ENCODE assay signal across 2 fruit fly cellular contexts in the genomic region with DNA sequence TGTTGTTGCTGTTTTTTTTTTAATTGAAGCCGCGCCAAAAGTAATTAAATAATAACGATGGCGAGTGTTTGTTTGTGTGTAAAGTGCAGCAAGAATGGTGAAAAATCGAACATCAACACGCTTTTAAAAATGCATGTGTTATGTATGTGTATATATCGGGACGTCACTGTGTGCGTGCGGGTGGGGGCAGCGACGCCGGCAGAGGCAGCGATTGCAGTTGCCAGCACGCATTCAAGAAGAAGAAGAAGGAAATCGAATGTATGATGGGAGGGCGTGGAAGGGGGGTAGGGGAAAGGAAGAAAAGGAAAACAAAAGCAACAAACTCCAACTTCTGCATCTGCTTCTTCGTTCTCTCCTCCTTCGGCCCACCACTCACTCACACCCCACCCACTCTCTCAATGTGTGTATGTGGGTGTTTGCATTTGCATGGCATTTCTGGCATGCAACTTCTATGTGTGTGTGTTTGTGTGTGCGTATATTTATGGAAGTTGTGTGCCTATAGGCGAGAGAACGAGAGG.
A peak's percentile ranks its signal among the peaks of the same experiment; 100 is the strongest.
TF ChIP-seq lines count a peak whose summit lies in the region.

No protein-coding gene starts in this region.

TF ChIP-seq in whole organism, embryonic, 481 proteins besides CTCF, POLR2A, EP300 and RAD21 (continued from another document):
- TF ChIP-seq rib (GFP tag; IDR thresholded peaks at IDR 0.05; lab: Robert Waterston, UW), result peak; percentile 20; the same call in 1 of the 2 replicates
- TF ChIP-seq Sin3A (optimal IDR thresholded peaks at IDR 0.05; lab: Kevin White, UChicago), result no peak
- peak; percentile 44; the same call in 1 of the 2 replicates for TF ChIP-seq Drgx (GFP tag; IDR thresholded peaks at IDR 0.05; lab: Robert Waterston, UW)
- TF ChIP-seq vvl (GFP tag; IDR thresholded peaks at IDR 0.05; lab: Robert Waterston, UW), result peak; percentile 12; the same call in 1 of the 2 replicates
- TF ChIP-seq ken (GFP tag; IDR thresholded peaks at IDR 0.05; lab: Robert Waterston, UW), result 0 out of 3 replicates have a peak, but pooled peaks have one; percentile 28
- no peak for TF ChIP-seq bcd (GFP tag; optimal IDR thresholded peaks at IDR 0.05; lab: Kevin White, UChicago)
- 0 out of 3 replicates have a peak, but pooled peaks have one; percentile 13 for TF ChIP-seq gce (GFP tag; IDR thresholded peaks at IDR 0.05; lab: Robert Waterston, UW)
- TF ChIP-seq CG17385 (GFP tag; optimal IDR thresholded peaks at IDR 0.05; lab: Kevin White, UChicago), result peak; percentile 85
- TF ChIP-seq crol (GFP tag; IDR thresholded peaks at IDR 0.05; lab: Robert Waterston, UW), result peak; percentile 93
- TF ChIP-seq Hmr (GFP tag; optimal IDR thresholded peaks at IDR 0.05; lab: Kevin White, UChicago), result no peak
- TF ChIP-seq CG15073 (GFP tag; optimal IDR thresholded peaks at IDR 0.05; lab: Kevin White, UChicago), result peak; percentile 75
- peak; percentile 81 for TF ChIP-seq cg (GFP tag; optimal IDR thresholded peaks at IDR 0.05; lab: Kevin White, UChicago)
- TF ChIP-seq sens (GFP tag; lab: Kevin White, UChicago), result peak; percentile 53
- TF ChIP-seq Neu2 (GFP tag; optimal IDR thresholded peaks at IDR 0.05; lab: Kevin White, UChicago; ENCODE audit: borderline replicate concordance), result no peak
- TF ChIP-seq CG6765 (GFP tag; optimal IDR thresholded peaks at IDR 0.05; lab: Kevin White, UChicago), result no peak
TF ChIP-seq in whole organism, embryonic: peak in this region for 19.

TF ChIP-seq in whole organism, prepupa, 60 proteins besides CTCF, POLR2A, EP300 and RAD21 (continued from another document):
- TF ChIP-seq CG3032 (tag; optimal IDR thresholded peaks at IDR 0.05; lab: Kevin White, UChicago) (peak; percentile 38), CG4318 (GFP tag; optimal IDR thresholded peaks at IDR 0.05; lab: Kevin White, UChicago) (no peak), Eip93F (GFP tag; optimal IDR thresholded peaks at IDR 0.05; lab: Kevin White, UChicago) (no peak), Gug (GFP tag; IDR thresholded peaks at IDR 0.05; lab: Robert Waterston, UW) (peak; percentile 28; the same call in 1 of the 2 replicates), CG32006 (GFP tag; optimal IDR thresholded peaks at IDR 0.05; lab: Kevin White, UChicago) (peak; percentile 10), CG3919 (GFP tag; optimal IDR thresholded peaks at IDR 0.05; lab: Kevin White, UChicago) (no peak), CG16779 (tag; optimal IDR thresholded peaks at IDR 0.05; lab: Kevin White, UChicago) (peak; percentile 59), CG8632 (GFP tag; optimal IDR thresholded peaks at IDR 0.05; lab: Kevin White, UChicago) (no peak), CG6276 (GFP tag; optimal IDR thresholded peaks at IDR 0.05; lab: Kevin White, UChicago) (peak; percentile 10), CG6854 (GFP tag; optimal IDR thresholded peaks at IDR 0.05; lab: Kevin White, UChicago) (no peak), CG1621 (tag; optimal IDR thresholded peaks at IDR 0.05; lab: Kevin White, UChicago) (peak; percentile 23), svp (GFP tag; lab: Kevin White, UChicago) (peak; percentile 55), Smox (GFP tag; optimal IDR thresholded peaks at IDR 0.05; lab: Kevin White, UChicago) (no peak), CG11762 (GFP tag; optimal IDR thresholded peaks at IDR 0.05; lab: Kevin White, UChicago; ENCODE audit: insufficient read depth) (no peak), eg (GFP tag; IDR thresholded peaks at IDR 0.05; lab: Robert Waterston, UW) (peak; percentile 70; the same call in 1 of the 3 replicates), dsx (GFP tag; optimal IDR thresholded peaks at IDR 0.05; lab: Kevin White, UChicago; ENCODE audit: poor library complexity, severe bottlenecking) (peak; percentile 73), topi (GFP tag; optimal IDR thresholded peaks at IDR 0.05; lab: Kevin White, UChicago) (no peak), CG6163 (GFP tag; IDR thresholded peaks at IDR 0.05; lab: Robert Waterston, UW) (peak; percentile 72; the same call in 2 of the 3 replicates), pdm3 (GFP tag; optimal IDR thresholded peaks at IDR 0.05; lab: Kevin White, UChicago) (no peak), spab (GFP tag; optimal IDR thresholded peaks at IDR 0.05; lab: Kevin White, UChicago) (no peak), CG11294 (GFP tag; IDR thresholded peaks at IDR 0.05; lab: Robert Waterston, UW) (no peak), fd59A (GFP tag; optimal IDR thresholded peaks at IDR 0.05; lab: Kevin White, UChicago) (no peak), CG10631 (GFP tag; optimal IDR thresholded peaks at IDR 0.05; lab: Kevin White, UChicago) (no peak), dac (GFP tag; optimal IDR thresholded peaks at IDR 0.05; lab: Kevin White, UChicago) (no peak), fkh (GFP tag; optimal IDR thresholded peaks at IDR 0.05; lab: Kevin White, UChicago) (no peak), CG6792 (GFP tag; optimal IDR thresholded peaks at IDR 0.05; lab: Kevin White, UChicago) (peak; percentile 8), Hr4 (GFP tag; optimal IDR thresholded peaks at IDR 0.05; lab: Kevin White, UChicago) (no peak), OdsH (GFP tag; optimal IDR thresholded peaks at IDR 0.05; lab: Kevin White, UChicago) (no peak), cyc (GFP tag; optimal IDR thresholded peaks at IDR 0.05; lab: Kevin White, UChicago) (no peak), CG6808 (GFP tag; optimal IDR thresholded peaks at IDR 0.05; lab: Kevin White, UChicago) (peak; percentile 62), esn (GFP tag; optimal IDR thresholded peaks at IDR 0.05; lab: Kevin White, UChicago) (no peak), CG31627 (GFP tag; optimal IDR thresholded peaks at IDR 0.05; lab: Kevin White, UChicago) (no peak), achi (GFP tag; optimal IDR thresholded peaks at IDR 0.05; lab: Kevin White, UChicago) (peak; percentile 8)
